1 fruit fly cellular context compared by ENCODE assay signal in the genomic region with DNA sequence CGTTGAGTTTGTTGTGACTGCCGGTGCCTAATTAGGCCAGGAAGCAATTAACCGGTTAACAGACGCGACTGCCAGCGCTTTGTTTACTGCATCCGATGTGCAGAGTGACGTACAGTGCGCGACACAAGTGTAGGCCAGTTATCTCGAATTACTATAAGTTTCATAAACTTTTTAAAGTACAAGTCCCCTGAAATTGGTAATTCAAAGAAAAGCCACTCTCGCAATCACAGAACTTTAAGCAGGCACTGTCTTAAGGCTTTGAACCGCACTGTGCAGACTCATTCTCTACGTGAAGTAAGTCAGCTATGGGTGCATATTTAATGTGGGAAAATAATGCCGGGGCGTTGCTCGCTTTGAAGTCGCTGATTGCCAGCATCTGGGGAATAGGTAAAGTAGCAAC.
TF ChIP-seq lines count a peak whose summit lies in the region.

No protein-coding gene starts in this region.

TF ChIP-seq in whole organism, embryonic, 481 proteins besides CTCF, POLR2A, EP300 and RAD21 (continued from another document):
- TF ChIP-seq trem (tag; optimal IDR thresholded peaks at IDR 0.05; lab: Kevin White, UChicago) (peak; percentile 13), gem (tag; optimal IDR thresholded peaks at IDR 0.05; lab: Kevin White, UChicago) (peak; percentile 59), bab2 (GFP tag; optimal IDR thresholded peaks at IDR 0.05; lab: Kevin White, UChicago) (peak; percentile 36), fd64A (GFP tag; optimal IDR thresholded peaks at IDR 0.05; lab: Kevin White, UChicago) (peak; percentile 28), corto (GFP tag; optimal IDR thresholded peaks at IDR 0.05; lab: Kevin White, UChicago) (no peak), ken (GFP tag; IDR thresholded peaks at IDR 0.05; lab: Robert Waterston, UW) (0 out of 3 replicates have a peak, but pooled peaks have one; percentile 27), lola (GFP tag; optimal IDR thresholded peaks at IDR 0.05; lab: Kevin White, UChicago) (peak in 1 of 3 experiments; percentile 9), YL-1 (GFP tag; optimal IDR thresholded peaks at IDR 0.05; lab: Kevin White, UChicago) (no peak), CG18262 (tag; optimal IDR thresholded peaks at IDR 0.05; lab: Kevin White, UChicago) (peak; percentile 60), sr (GFP tag; IDR thresholded peaks at IDR 0.05; lab: Robert Waterston, UW) (peak; percentile 41; the same call in 1 of the 3 replicates), CG6689 (GFP tag; IDR thresholded peaks at IDR 0.05; lab: Robert Waterston, UW) (peak; percentile 41), CG17359 (tag; optimal IDR thresholded peaks at IDR 0.05; lab: Kevin White, UChicago) (peak; percentile 66), CG8924 (tag; optimal IDR thresholded peaks at IDR 0.05; lab: Kevin White, UChicago) (peak; percentile 15), CG11695 (GFP tag; IDR thresholded peaks at IDR 0.05; lab: Robert Waterston, UW) (peak; percentile 71; the same call in 1 of the 3 replicates), ash1 (GFP tag; optimal IDR thresholded peaks at IDR 0.05; lab: Kevin White, UChicago) (no peak), grau (tag; optimal IDR thresholded peaks at IDR 0.05; lab: Kevin White, UChicago) (peak; percentile 27), CG17568 (GFP tag; optimal IDR thresholded peaks at IDR 0.05; lab: Kevin White, UChicago) (no peak), CG2712 (tag; optimal IDR thresholded peaks at IDR 0.05; lab: Kevin White, UChicago) (peak; percentile 55), esg (GFP tag; conservative IDR thresholded peaks at IDR 0.05; lab: Robert Waterston, UW) (peak; percentile 37; the same call in 1 of the 2 replicates), CG4707 (GFP tag; optimal IDR thresholded peaks at IDR 0.05; lab: Kevin White, UChicago) (peak; percentile 17), insv (GFP tag; optimal IDR thresholded peaks at IDR 0.05; lab: Kevin White, UChicago) (no peak), CG2199 (GFP tag; IDR thresholded peaks at IDR 0.05; lab: Robert Waterston, UW) (no peak), CG8478 (optimal IDR thresholded peaks at IDR 0.05; lab: Kevin White, UChicago) (no peak), otp (GFP tag; IDR thresholded peaks at IDR 0.05; lab: Robert Waterston, UW) (peak; percentile 49; the same call in 1 of the 3 replicates), D19B (GFP tag; optimal IDR thresholded peaks at IDR 0.05; lab: Kevin White, UChicago) (no peak), slp2 (GFP tag; optimal IDR thresholded peaks at IDR 0.05; lab: Kevin White, UChicago) (no peak), CG1233 (GFP tag; optimal IDR thresholded peaks at IDR 0.05; lab: Kevin White, UChicago) (no peak), CG17328 (GFP tag; IDR thresholded peaks at IDR 0.05; lab: Robert Waterston, UW) (peak; percentile 62), wor (GFP tag; IDR thresholded peaks at IDR 0.05; lab: Robert Waterston, UW) (peak; percentile 47; the same call in 1 of the 2 replicates), CG14050 (GFP tag; IDR thresholded peaks at IDR 0.05; lab: Robert Waterston, UW) (peak; percentile 33; the same call in 2 of the 3 replicates), CG12744 (GFP tag; optimal IDR thresholded peaks at IDR 0.05; lab: Kevin White, UChicago) (no peak), CG6254 (GFP tag; optimal IDR thresholded peaks at IDR 0.05; lab: Kevin White, UChicago) (peak; percentile 41), tgo (GFP tag; IDR thresholded peaks at IDR 0.05; lab: Robert Waterston, UW) (0 out of 3 replicates have a peak, but pooled peaks have one; percentile 20), CG17361 (GFP tag; IDR thresholded peaks at IDR 0.05; lab: Robert Waterston, UW) (peak; percentile 43; the same call in 1 of the 3 replicates), CG30431 (GFP tag; optimal IDR thresholded peaks at IDR 0.05; lab: Kevin White, UChicago) (peak; percentile 27), CG13424 (tag; optimal IDR thresholded peaks at IDR 0.05; lab: Kevin White, UChicago) (peak; percentile 4), gcm (GFP tag; optimal IDR thresholded peaks at IDR 0.05; lab: Kevin White, UChicago) (peak; percentile 7), Hsf (GFP tag; optimal IDR thresholded peaks at IDR 0.05; lab: Kevin White, UChicago) (peak; percentile 12), lmd (GFP tag; IDR thresholded peaks at IDR 0.05; lab: Robert Waterston, UW) (peak; percentile 43; the same call in 1 of the 2 replicates), mam (GFP tag; optimal IDR thresholded peaks at IDR 0.05; lab: Kevin White, UChicago) (no peak), Myb (GFP tag; optimal IDR thresholded peaks at IDR 0.05; lab: Kevin White, UChicago) (peak; percentile 6), CG15601 (tag; optimal IDR thresholded peaks at IDR 0.05; lab: Kevin White, UChicago) (peak; percentile 7), CG14441 (GFP tag; IDR thresholded peaks at IDR 0.05; lab: Robert Waterston, UW) (peak; percentile 31; the same call in 1 of the 2 replicates), CG15269 (tag; optimal IDR thresholded peaks at IDR 0.05; lab: Kevin White, UChicago) (peak; percentile 35), chif (GFP tag; optimal IDR thresholded peaks at IDR 0.05; lab: Kevin White, UChicago) (peak in 1 of 2 experiments; percentile 55), Mrtf (GFP tag; IDR thresholded peaks at IDR 0.05; lab: Robert Waterston, UW) (0 out of 3 replicates have a peak, but pooled peaks have one; percentile 41), CG7372 (GFP tag; IDR thresholded peaks at IDR 0.05; lab: Robert Waterston, UW) (0 out of 2 replicates have a peak, but pooled peaks have one; percentile 9), Ada2b (GFP tag; IDR thresholded peaks at IDR 0.05; lab: Robert Waterston, UW) (peak; percentile 46; the same call in 1 of the 2 replicates), Sox102F (GFP tag; optimal IDR thresholded peaks at IDR 0.05; lab: Kevin White, UChicago) (peak; percentile 74), Xbp1 (GFP tag; optimal IDR thresholded peaks at IDR 0.05; lab: Kevin White, UChicago) (peak; percentile 46), Xrp1 (GFP tag; IDR thresholded peaks at IDR 0.05; lab: Robert Waterston, UW) (peak; percentile 52; the same call in 1 of the 2 replicates), Lim3 (GFP tag; IDR thresholded peaks at IDR 0.05; lab: Robert Waterston, UW) (no peak), bsh (GFP tag; optimal IDR thresholded peaks at IDR 0.05; lab: Kevin White, UChicago) (peak; percentile 73 to 77), Aef1 (GFP tag; IDR thresholded peaks at IDR 0.05; lab: Robert Waterston, UW) (0 out of 3 replicates have a peak, but pooled peaks have one; percentile 34), D (optimal IDR thresholded peaks at IDR 0.05; lab: Kevin White, UChicago) (no peak), D (GFP tag; optimal IDR thresholded peaks at IDR 0.05; lab: Kevin White, UChicago) (peak; percentile 43), CG2678 (tag; optimal IDR thresholded peaks at IDR 0.05; lab: Kevin White, UChicago) (peak; percentile 47), H2.0 (GFP tag; IDR thresholded peaks at IDR 0.05; lab: Robert Waterston, UW) (no peak), peb (GFP tag; IDR thresholded peaks at IDR 0.05; lab: Robert Waterston, UW) (0 out of 2 replicates have a peak, but pooled peaks have one; percentile 9), Asciz (GFP tag; optimal IDR thresholded peaks at IDR 0.05; lab: Kevin White, UChicago) (peak; percentile 59), gce (GFP tag; IDR thresholded peaks at IDR 0.05; lab: Robert Waterston, UW) (peak; percentile 57; the same call in 1 of the 3 replicates), CG11696 (GFP tag; IDR thresholded peaks at IDR 0.05; lab: Robert Waterston, UW) (0 out of 2 replicates have a peak, but pooled peaks have one; percentile 35), Oaz (GFP tag; IDR thresholded peaks at IDR 0.05; lab: Robert Waterston, UW) (0 out of 2 replicates have a peak, but pooled peaks have one; percentile 17), fd96Cb (tag; optimal IDR thresholded peaks at IDR 0.05; lab: Kevin White, UChicago) (peak; percentile 66), CG32772 (GFP tag; IDR thresholded peaks at IDR 0.05; lab: Robert Waterston, UW) (peak; percentile 41; the same call in 1 of the 2 replicates), CG10366 (GFP tag; IDR thresholded peaks at IDR 0.05; lab: Robert Waterston, UW) (peak; percentile 43), eve (GFP tag; optimal IDR thresholded peaks at IDR 0.05; lab: Kevin White, UChicago) (no peak), CG30403 (GFP tag; optimal IDR thresholded peaks at IDR 0.05; lab: Kevin White, UChicago) (peak; percentile 26), bcd (GFP tag; optimal IDR thresholded peaks at IDR 0.05; lab: Kevin White, UChicago) (peak; percentile 20), Optix (GFP tag; IDR thresholded peaks at IDR 0.05; lab: Robert Waterston, UW) (0 out of 3 replicates have a peak, but pooled peaks have one; percentile 35), chinmo (GFP tag; IDR thresholded peaks at IDR 0.05; lab: Robert Waterston, UW; ENCODE audit: partially characterized antibody) (no peak), PHDP (tag; optimal IDR thresholded peaks at IDR 0.05; lab: Kevin White, UChicago) (peak; percentile 17), ara (GFP tag; IDR thresholded peaks at IDR 0.05; lab: Robert Waterston, UW) (peak; percentile 45; the same call in 1 of the 2 replicates), Hr51 (GFP tag; optimal IDR thresholded peaks at IDR 0.05; lab: Kevin White, UChicago) (peak in 1 of 2 experiments; percentile 49), dimm (GFP tag; IDR thresholded peaks at IDR 0.05; lab: Robert Waterston, UW) (0 out of 2 replicates have a peak, but pooled peaks have one; percentile 25), Dref (GFP tag; IDR thresholded peaks at IDR 0.05; lab: Robert Waterston, UW) (no peak), prd (optimal IDR thresholded peaks at IDR 0.05; lab: Kevin White, UChicago) (no peak), prd (GFP tag; IDR thresholded peaks at IDR 0.05; lab: Robert Waterston, UW) (peak; percentile 68; the same call in 1 of the 3 replicates), CG10267 (tag; optimal IDR thresholded peaks at IDR 0.05; lab: Kevin White, UChicago) (peak; percentile 19), BtbVII (GFP tag; optimal IDR thresholded peaks at IDR 0.05; lab: Kevin White, UChicago) (no peak), chm (GFP tag; IDR thresholded peaks at IDR 0.05; lab: Robert Waterston, UW) (0 out of 2 replicates have a peak, but pooled peaks have one; percentile 45), Vsx1 (GFP tag; optimal IDR thresholded peaks at IDR 0.05; lab: Kevin White, UChicago) (no peak), CG4424 (GFP tag; optimal IDR thresholded peaks at IDR 0.05; lab: Kevin White, UChicago) (peak; percentile 1), ranshi (GFP tag; IDR thresholded peaks at IDR 0.05; lab: Robert Waterston, UW) (peak; percentile 52; the same call in 1 of the 2 replicates), CG12391 (tag; optimal IDR thresholded peaks at IDR 0.05; lab: Kevin White, UChicago) (peak; percentile 40), danr (GFP tag; IDR thresholded peaks at IDR 0.05; lab: Robert Waterston, UW) (0 out of 2 replicates have a peak, but pooled peaks have one; percentile 34), CG1603 (tag; optimal IDR thresholded peaks at IDR 0.05; lab: Kevin White, UChicago) (peak; percentile 70), sens (GFP tag; lab: Kevin White, UChicago) (peak; percentile 87), HLH3B (GFP tag; IDR thresholded peaks at IDR 0.05; lab: Robert Waterston, UW) (peak; percentile 43; the same call in 1 of the 2 replicates), CG4404 (GFP tag; IDR thresholded peaks at IDR 0.05; lab: Robert Waterston, UW) (no peak), CG10979 (tag; optimal IDR thresholded peaks at IDR 0.05; lab: Kevin White, UChicago) (peak; percentile 63), Mad (GFP tag; optimal IDR thresholded peaks at IDR 0.05; lab: Kevin White, UChicago) (no peak), Lpt (GFP tag; optimal IDR thresholded peaks at IDR 0.05; lab: Kevin White, UChicago) (no peak), Camta (GFP tag; optimal IDR thresholded peaks at IDR 0.05; lab: Kevin White, UChicago) (peak; percentile 6), ap (GFP tag; IDR thresholded peaks at IDR 0.05; lab: Robert Waterston, UW) (no peak), CG5245 (GFP tag; optimal IDR thresholded peaks at IDR 0.05; lab: Kevin White, UChicago) (peak; percentile 20), D19A (tag; optimal IDR thresholded peaks at IDR 0.05; lab: Kevin White, UChicago) (peak; percentile 19), CoRest (tag; optimal IDR thresholded peaks at IDR 0.05; lab: Kevin White, UChicago) (peak; percentile 23), phol (tag; optimal IDR thresholded peaks at IDR 0.05; lab: Kevin White, UChicago) (peak; percentile 60), Ets65A (GFP tag; lab: Kevin White, UChicago) (peak; percentile 91), CG1529 (GFP tag; optimal IDR thresholded peaks at IDR 0.05; lab: Kevin White, UChicago) (peak; percentile 37), dmrt99B (tag; optimal IDR thresholded peaks at IDR 0.05; lab: Kevin White, UChicago) (peak; percentile 68)
